Fruit fly (Drosophila melanogaster) whole organism, embryonic: ENCODE measurements around the gene Tim17a2.

Source experiments
- CG10366 ChIP-seq: fragments of 200-800 bp; sonication (Bioruptor generic); IDR thresholded peaks from 2 replicates; pipeline ENCODE4 v1.3.6; 2022; ENCODE audit warnings: missing biosample characterization, missing genetic modification characterization
- CG11504 ChIP-seq: fragments of 200-800 bp; sonication (Bioruptor generic); optimal IDR thresholded peaks from 3 replicates; lab custom pipeline; 2019; ENCODE audit warnings: missing biosample characterization, mild to moderate bottlenecking, missing genetic modification characterization, moderate library complexity
- CG11696 ChIP-seq: fragments of 200-800 bp; sonication (Bioruptor generic); IDR thresholded peaks from 2 replicates; pipeline ENCODE4 v1.3.6; 2022; ENCODE audit warnings: missing biosample characterization, missing genetic modification characterization
- CG12942 ChIP-seq: fragments of 200-800 bp; sonication (Bioruptor generic); optimal IDR thresholded peaks from 3 replicates; lab custom pipeline; 2016; ENCODE audit warnings: missing biosample characterization, missing genetic modification characterization
- CG14667 ChIP-seq: fragments of 200-800 bp; sonication (Bioruptor generic); IDR thresholded peaks from 2 replicates; pipeline ENCODE4 v1.3.6; 2022; ENCODE audit warnings: missing biosample characterization, missing genetic modification characterization
- CG14710 ChIP-seq: fragments of 200-800 bp; sonication (Bioruptor generic); optimal IDR thresholded peaks from 3 replicates; lab custom pipeline; 2019; ENCODE audit warnings: missing biosample characterization, mild to moderate bottlenecking, missing genetic modification characterization, moderate library complexity
- CG15479 ChIP-seq: fragments of 200-800 bp; sonication (Bioruptor generic); optimal IDR thresholded peaks from 3 replicates; lab custom pipeline; 2019; ENCODE audit warnings: missing biosample characterization, mild to moderate bottlenecking, missing genetic modification characterization, moderate library complexity
- CG17802 ChIP-seq: fragments of 200-800 bp; sonication (Bioruptor generic); optimal IDR thresholded peaks from 2 replicates; lab custom pipeline; 2018; ENCODE audit warnings: missing biosample characterization, mild to moderate bottlenecking, missing genetic modification characterization, moderate library complexity
- CG30020 ChIP-seq: fragments of 200-800 bp; optimal IDR thresholded peaks from 2 replicates; lab custom pipeline; 2019; ENCODE audit warnings: missing biosample characterization, mild to moderate bottlenecking, missing genetic modification characterization, moderate library complexity
- CG30431 ChIP-seq: fragments of 200-800 bp; sonication (Bioruptor generic); optimal IDR thresholded peaks from 2 replicates; lab custom pipeline; 2017; ENCODE audit warnings: missing biosample characterization, missing genetic modification characterization
- CG32532 ChIP-seq: fragments of 200-800 bp; sonication (Bioruptor generic); IDR thresholded peaks from 2 replicates; pipeline ENCODE4 v1.3.6; 2022; ENCODE audit warnings: missing biosample characterization, missing genetic modification characterization
- CG3281 ChIP-seq: fragments of 200-800 bp; sonication (Bioruptor generic); optimal IDR thresholded peaks from 3 replicates; lab custom pipeline; 2017; ENCODE audit warnings: missing biosample characterization, mild to moderate bottlenecking, missing genetic modification characterization
- CG3995 ChIP-seq: fragments of 200-800 bp; sonication (Bioruptor generic); optimal IDR thresholded peaks from 3 replicates; lab custom pipeline; 2016; ENCODE audit warnings: missing biosample characterization, missing genetic modification characterization
- CG4282 ChIP-seq: fragments of 200-800 bp; sonication (Bioruptor generic); optimal IDR thresholded peaks from 2 replicates; lab custom pipeline; 2016; ENCODE audit warnings: missing biosample characterization, missing genetic modification characterization
- CG4328 ChIP-seq: fragments of 200-800 bp; sonication (Bioruptor generic); optimal IDR thresholded peaks from 3 replicates; lab custom pipeline; 2017; ENCODE audit warnings: missing biosample characterization, missing genetic modification reagents, missing genetic modification characterization
- CG4404 ChIP-seq: fragments of 200-800 bp; sonication (Bioruptor generic); IDR thresholded peaks from 2 replicates; pipeline ENCODE4 v1.3.6; 2022; ENCODE audit warnings: missing biosample characterization, missing genetic modification characterization
- CG6765 ChIP-seq: fragments of 200-800 bp; sonication (Bioruptor generic); optimal IDR thresholded peaks from 3 replicates; lab custom pipeline; 2017; ENCODE audit warnings: missing biosample characterization, mild to moderate bottlenecking, missing genetic modification characterization
- CG6813 ChIP-seq: fragments of 200-800 bp; sonication (Bioruptor generic); optimal IDR thresholded peaks from 2 replicates; lab custom pipeline; 2017; ENCODE audit warnings: missing biosample characterization, missing genetic modification characterization, mild to moderate bottlenecking, moderate library complexity, missing genetic modification reagents
- CG7271 ChIP-seq: fragments of 200-800 bp; sonication (Bioruptor generic); optimal IDR thresholded peaks from 2 replicates; lab custom pipeline; 2018; ENCODE audit warnings: missing biosample characterization, mild to moderate bottlenecking, missing genetic modification characterization, moderate library complexity
- CG9609 ChIP-seq: fragments of 200-800 bp; sonication (Bioruptor generic); optimal IDR thresholded peaks from 3 replicates; lab custom pipeline; 2016; ENCODE audit warnings: missing biosample characterization, missing genetic modification characterization
- CG9797 ChIP-seq: fragments of 200-800 bp; sonication (Bioruptor generic); optimal IDR thresholded peaks from 3 replicates; lab custom pipeline; 2018; ENCODE audit warnings: missing biosample characterization, mild to moderate bottlenecking, missing genetic modification characterization
- Dbx ChIP-seq: fragments of 200-800 bp; sonication (Bioruptor generic); IDR thresholded peaks from 3 replicates; pipeline ENCODE4 v1.3.6; 2022; ENCODE audit warnings: missing biosample characterization, missing genetic modification characterization
- Deaf1 ChIP-seq: fragments of 200-800 bp; optimal IDR thresholded peaks from 3 replicates; lab custom pipeline; 2019; ENCODE audit warnings: missing biosample characterization, mild to moderate bottlenecking, missing genetic modification characterization, moderate library complexity
- E2f1 ChIP-seq: fragments of 200-800 bp; sonication (Bioruptor generic); IDR thresholded peaks from 2 replicates; pipeline ENCODE4 v1.3.6; 2022; ENCODE audit warnings: missing biosample characterization, missing genetic modification characterization
- H15 ChIP-seq: fragments of 200-800 bp; sonication (Bioruptor generic); IDR thresholded peaks from 3 replicates; pipeline ENCODE4 v1.3.6; 2022; ENCODE audit warnings: missing biosample characterization, missing genetic modification characterization
- HLHmδ ChIP-seq: fragments of 200-800 bp; sonication (Bioruptor generic); optimal IDR thresholded peaks from 2 replicates; lab custom pipeline; 2018; ENCODE audit warnings: missing biosample characterization, mild to moderate bottlenecking, missing genetic modification characterization, moderate library complexity
- Hr51 ChIP-seq, 2 experiments: fragments of 200-800 bp; sonication (Bioruptor generic); optimal IDR thresholded peaks; 2 replicates in 1 of 2; 3 replicates in 1 of 2; lab custom pipeline; 2016 to 2018; ENCODE audit warnings: missing biosample characterization in 2 of 2, missing genetic modification characterization in 2 of 2, mild to moderate bottlenecking in 1 of 2, moderate library complexity in 1 of 2
- Hr78 ChIP-seq, 2 experiments: fragments of 200-800 bp in 1 of 2; fragments of >200 bp in 1 of 2; sonication (Bioruptor generic) in 1 of 2; optimal IDR thresholded peaks; 2 replicates each; lab custom pipeline; 2017 to 2019; ENCODE audit warnings: missing biosample characterization in 2 of 2, missing genetic modification characterization in 2 of 2, mild to moderate bottlenecking in 1 of 2, moderate library complexity in 1 of 2
- Ptx1 ChIP-seq: fragments of 200-800 bp; sonication (Bioruptor generic); IDR thresholded peaks from 2 replicates; pipeline ENCODE4 v1.3.6; 2022; ENCODE audit warnings: missing biosample characterization, missing genetic modification characterization
- Rx ChIP-seq: fragments of 200-800 bp; sonication (Bioruptor generic); IDR thresholded peaks from 2 replicates; pipeline ENCODE4 v1.3.6; 2022; ENCODE audit warnings: missing biosample characterization, missing genetic modification characterization
- Tbp ChIP-seq: fragments of >200 bp; optimal IDR thresholded peaks from 2 replicates; lab custom pipeline; 2018; ENCODE audit warnings: missing biosample characterization, missing genetic modification characterization
- ab ChIP-seq: fragments of 200-800 bp; sonication (Bioruptor generic); optimal IDR thresholded peaks from 2 replicates; lab custom pipeline; 2016; ENCODE audit warnings: missing biosample characterization, missing genetic modification characterization
- chn ChIP-seq: fragments of 200-800 bp; sonication (Bioruptor generic); optimal IDR thresholded peaks from 2 replicates; lab custom pipeline; 2016; ENCODE audit warnings: missing biosample characterization, missing genetic modification characterization
- ci ChIP-seq: fragments of 200-800 bp; sonication (Bioruptor generic); IDR thresholded peaks from 3 replicates; pipeline ENCODE4 v1.3.6; 2022; ENCODE audit warnings: missing biosample characterization, missing genetic modification characterization
- dysf ChIP-seq: fragments of 200-800 bp; sonication (Bioruptor generic); IDR thresholded peaks from 3 replicates; pipeline ENCODE4 v1.3.6; 2022; ENCODE audit warnings: missing biosample characterization, missing genetic modification characterization
- en ChIP-seq: fragments of 200-800 bp; sonication (Bioruptor generic); optimal IDR thresholded peaks from 2 replicates; lab custom pipeline; 2016; ENCODE audit warnings: missing biosample characterization, missing genetic modification characterization
- ftz-f1 ChIP-seq: fragments of 200-800 bp; sonication (Bioruptor generic); optimal IDR thresholded peaks from 2 replicates; lab custom pipeline; 2016; ENCODE audit warnings: missing biosample characterization, missing genetic modification characterization
- inv ChIP-seq: fragments of 200-800 bp; sonication (Bioruptor generic); IDR thresholded peaks from 2 replicates; pipeline ENCODE4 v1.3.6; 2022; ENCODE audit warnings: missing biosample characterization, missing genetic modification characterization; ENCODE audit not compliant: partially characterized antibody
- org-1 ChIP-seq: fragments of 200-800 bp; sonication (Bioruptor generic); optimal IDR thresholded peaks from 2 replicates; lab custom pipeline; 2017; ENCODE audit warnings: missing biosample characterization, missing genetic modification characterization
- pnt ChIP-seq: fragments of 200-800 bp; sonication (Bioruptor generic); optimal IDR thresholded peaks from 3 replicates; lab custom pipeline; 2016; ENCODE audit warnings: missing biosample characterization, missing genetic modification characterization
- ranshi ChIP-seq: fragments of 200-800 bp; sonication (Bioruptor generic); IDR thresholded peaks from 2 replicates; pipeline ENCODE4 v1.3.6; 2022; ENCODE audit warnings: missing biosample characterization, missing genetic modification characterization
- run ChIP-seq: fragments of 200-800 bp; sonication (Bioruptor generic); optimal IDR thresholded peaks from 3 replicates; lab custom pipeline; 2018; ENCODE audit warnings: missing biosample characterization, mild to moderate bottlenecking, missing genetic modification characterization
- slbo ChIP-seq: fragments of 200-800 bp; sonication (Bioruptor generic); IDR thresholded peaks from 2 replicates; pipeline ENCODE4 v1.3.6; 2022; ENCODE audit warnings: missing biosample characterization, missing genetic modification characterization
- so ChIP-seq: fragments of 200-800 bp; sonication (Bioruptor generic); IDR thresholded peaks from 3 replicates; pipeline ENCODE4 v1.3.6; 2022; ENCODE audit warnings: missing biosample characterization, missing genetic modification characterization
- ssp ChIP-seq: fragments of 200-800 bp; sonication (Bioruptor generic); IDR thresholded peaks from 2 replicates; pipeline ENCODE4 v1.3.6; 2022; ENCODE audit warnings: missing biosample characterization, missing genetic modification characterization
- toy ChIP-seq: fragments of 200-800 bp; sonication (Bioruptor generic); IDR thresholded peaks from 2 replicates; pipeline ENCODE4 v1.3.6; 2022; ENCODE audit warnings: missing biosample characterization, missing genetic modification characterization
- trh ChIP-seq: fragments of 200-800 bp; sonication (Bioruptor generic); optimal IDR thresholded peaks from 2 replicates; lab custom pipeline; 2016; ENCODE audit warnings: missing biosample characterization, missing genetic modification characterization
- tup ChIP-seq: fragments of 200-800 bp; sonication (Bioruptor generic); optimal IDR thresholded peaks from 2 replicates; lab custom pipeline; 2016; ENCODE audit warnings: missing biosample characterization, mild to moderate bottlenecking, missing genetic modification characterization, moderate library complexity
- vvl ChIP-seq: fragments of 200-800 bp; sonication (Bioruptor generic); IDR thresholded peaks from 2 replicates; pipeline ENCODE4 v1.3.6; 2022; ENCODE audit warnings: missing biosample characterization, missing genetic modification characterization
- zfh2 ChIP-seq: fragments of 200-800 bp; sonication (Bioruptor generic); optimal IDR thresholded peaks from 2 replicates; lab custom pipeline; 2016; ENCODE audit warnings: missing biosample characterization, missing genetic modification characterization

Tim17a2 gene

DNA sequence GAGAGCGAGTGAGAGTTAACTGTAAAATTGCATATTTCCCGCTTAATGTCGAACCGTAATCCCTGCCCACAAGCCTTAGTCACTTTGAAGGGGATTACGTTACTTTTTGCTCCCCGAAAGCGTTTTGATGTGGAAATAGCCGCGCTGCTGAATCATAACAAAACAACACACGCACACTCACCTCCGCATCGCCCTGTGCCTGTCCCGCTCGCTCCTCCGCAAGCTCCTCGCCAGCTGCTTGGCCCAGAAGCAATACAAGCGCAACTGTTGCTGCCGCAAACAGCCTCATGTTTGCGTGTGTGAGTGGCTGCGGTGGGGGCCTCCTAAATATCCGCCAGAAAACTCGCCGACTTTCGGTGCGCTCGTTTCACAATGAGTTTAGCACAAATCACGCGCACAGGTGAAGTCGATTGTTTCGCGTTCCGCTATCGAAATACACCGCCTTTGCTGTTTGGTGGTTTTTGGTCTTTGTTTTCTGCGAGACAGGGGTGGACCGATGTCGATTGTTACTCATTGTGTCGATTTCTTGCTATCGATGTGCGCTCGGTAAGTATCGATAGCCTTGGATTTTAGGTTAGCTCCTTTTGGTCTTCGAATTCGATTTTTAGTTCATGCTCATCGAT lies 11.1 kb downstream of the Tim17a2 start, which contains the start of gene CtsF (continued):
- TF ChIP-seq zfh2 (GFP tag; lab: Kevin White, UChicago), result no peak
- no peak for TF ChIP-seq org-1 (GFP tag; lab: Kevin White, UChicago)
- TF ChIP-seq inv (GFP tag; lab: Robert Waterston, UW), result peak; percentile 98
- TF ChIP-seq CG17802 (tag; lab: Kevin White, UChicago), result no peak
- no peak for TF ChIP-seq CG4328 (GFP tag; lab: Kevin White, UChicago)
- no peak for TF ChIP-seq en (GFP tag; lab: Kevin White, UChicago)
- no peak for TF ChIP-seq Rx (GFP tag; lab: Robert Waterston, UW)
- TF ChIP-seq CG3995 (GFP tag; lab: Kevin White, UChicago), result no peak
- TF ChIP-seq trh (GFP tag; lab: Kevin White, UChicago), result no peak
- no peak for TF ChIP-seq CG11696 (GFP tag; lab: Robert Waterston, UW)
- peak; percentile 60 to 69 for TF ChIP-seq Hr51 (GFP tag; optimal IDR thresholded peaks at IDR 0.05; lab: Kevin White, UChicago)
- TF ChIP-seq dysf (GFP tag; lab: Robert Waterston, UW), result no peak
- TF ChIP-seq CG4404 (GFP tag; lab: Robert Waterston, UW), result no peak
- TF ChIP-seq ftz-f1 (GFP tag; lab: Kevin White, UChicago), result peak; percentile 71
- TF ChIP-seq so (GFP tag; lab: Robert Waterston, UW), result no peak; the same call in 2 of the 3 replicates
- no peak for TF ChIP-seq CG9609 (GFP tag; lab: Kevin White, UChicago)
- TF ChIP-seq pnt (GFP tag; lab: Kevin White, UChicago), result no peak
- peak; percentile 32 for TF ChIP-seq CG4282
- TF ChIP-seq H15, result no peak
- TF ChIP-seq CG3281 (GFP tag; lab: Kevin White, UChicago), result no peak
- TF ChIP-seq vvl (GFP tag; lab: Robert Waterston, UW), result 0 out of 2 replicates have a peak, but pooled peaks have one; percentile 45
- peak; percentile 39 for TF ChIP-seq CG15479
- no peak for TF ChIP-seq CG7271 (tag; lab: Kevin White, UChicago)
- TF ChIP-seq Dbx (GFP tag; lab: Robert Waterston, UW), result 0 out of 3 replicates have a peak, but pooled peaks have one; percentile 58
- peak; percentile 15 for TF ChIP-seq chn (GFP tag; lab: Kevin White, UChicago)
- peak; percentile 7 for TF ChIP-seq CG6765
- peak; percentile 16 for TF ChIP-seq Deaf1
- TF ChIP-seq CG30020 (tag; lab: Kevin White, UChicago), result peak; percentile 43
- TF ChIP-seq Ptx1 (GFP tag; lab: Robert Waterston, UW), result no peak
- TF ChIP-seq Tbp (GFP tag; lab: Kevin White, UChicago), result no peak
- no peak for TF ChIP-seq ab
- TF ChIP-seq slbo (GFP tag; lab: Robert Waterston, UW), result peak; percentile 36; the same call in 1 of the 2 replicates
- TF ChIP-seq Hr78 (GFP tag; optimal IDR thresholded peaks at IDR 0.05; lab: Kevin White, UChicago), result no peak
- TF ChIP-seq E2f1 (GFP tag; lab: Robert Waterston, UW), result no peak
- TF ChIP-seq tup (GFP tag; lab: Kevin White, UChicago), result no peak
- TF ChIP-seq CG6813 (GFP tag; lab: Kevin White, UChicago), result no peak
- TF ChIP-seq CG14710 (tag; lab: Kevin White, UChicago), result peak; percentile 47
- peak; percentile 34; the same call in 1 of the 2 replicates for TF ChIP-seq CG32532 (GFP tag; lab: Robert Waterston, UW)
- TF ChIP-seq toy (GFP tag; lab: Robert Waterston, UW), result no peak
- peak; percentile 13 for TF ChIP-seq CG11504 (tag; lab: Kevin White, UChicago)
- TF ChIP-seq run (tag; lab: Kevin White, UChicago), result peak; percentile 47
- no peak for TF ChIP-seq CG14667 (GFP tag; lab: Robert Waterston, UW)
- TF ChIP-seq ci, result peak; percentile 56; the same call in 2 of the 3 replicates
- peak; percentile 39 for TF ChIP-seq CG9797 (GFP tag; lab: Kevin White, UChicago)
- TF ChIP-seq CG10366 (GFP tag; lab: Robert Waterston, UW), result no peak
- TF ChIP-seq HLHmδ (GFP tag; lab: Kevin White, UChicago), result no peak
- no peak; the same call in 1 of the 2 replicates for TF ChIP-seq ranshi (GFP tag; lab: Robert Waterston, UW)
- no peak for TF ChIP-seq CG12942 (GFP tag; lab: Kevin White, UChicago)
- 0 out of 2 replicates have a peak, but pooled peaks have one; percentile 20 for TF ChIP-seq ssp (GFP tag; lab: Robert Waterston, UW)
- no peak for TF ChIP-seq CG30431
